Fruit fly (Drosophila melanogaster) whole organism, wandering third instar larva: ENCODE results near the gene dgt6.
A peak's percentile ranks its signal among the peaks of the same experiment; 100 is the strongest.

Experiments
- Abd-B ChIP-seq: fragments of >200 bp; optimal IDR thresholded peaks from 2 replicates; lab custom pipeline; 2017; ENCODE audit warnings: missing biosample characterization, missing genetic modification characterization
- CG32264 ChIP-seq: fragments of 200-800 bp; sonication (Bioruptor generic); optimal IDR thresholded peaks from 2 replicates; lab custom pipeline; 2016; ENCODE audit warnings: missing biosample characterization, missing genetic modification characterization
- CG9705 ChIP-seq: fragments of 200-800 bp; sonication (Bioruptor generic); optimal IDR thresholded peaks from 2 replicates; lab custom pipeline; 2018; ENCODE audit warnings: missing biosample characterization, mild to moderate bottlenecking, missing genetic modification characterization
- CrebA ChIP-seq: fragments of 200-800 bp; sonication (Bioruptor generic); optimal IDR thresholded peaks from 2 replicates; lab custom pipeline; 2016; ENCODE audit warnings: missing biosample characterization, mild to moderate bottlenecking, missing genetic modification characterization, borderline replicate concordance
- Dfd ChIP-seq: fragments of >200 bp; optimal IDR thresholded peaks from 2 replicates; lab custom pipeline; 2017; ENCODE audit warnings: missing biosample characterization, missing genetic modification characterization
- GATAd ChIP-seq: sonication (Bioruptor generic); optimal IDR thresholded peaks from 2 replicates; lab custom pipeline; 2016; ENCODE audit warnings: missing biosample characterization, missing genetic modification characterization
- HLH106 ChIP-seq: fragments of 200-800 bp; optimal IDR thresholded peaks from 3 replicates; lab custom pipeline; 2019; ENCODE audit warnings: missing biosample characterization, mild to moderate bottlenecking, missing genetic modification characterization, moderate library complexity
- Hr78 ChIP-seq: fragments of >200 bp; optimal IDR thresholded peaks from 2 replicates; lab custom pipeline; 2017; ENCODE audit warnings: missing biosample characterization, missing genetic modification characterization
- Hr83 ChIP-seq: fragments of 200-300 bp; sonication (Bioruptor generic); optimal IDR thresholded peaks from 2 replicates; lab custom pipeline; 2016; ENCODE audit warnings: missing biosample characterization, mild to moderate bottlenecking, missing genetic modification characterization, moderate library complexity; ENCODE audit not compliant: poor library complexity, severe bottlenecking
- Jra ChIP-seq: sonication (Bioruptor generic); optimal IDR thresholded peaks from 2 replicates; lab custom pipeline; 2016; ENCODE audit warnings: missing biosample characterization, missing genetic modification characterization
- Mio ChIP-seq: sonication (Bioruptor generic); optimal IDR thresholded peaks from 2 replicates; lab custom pipeline; 2016; ENCODE audit warnings: missing biosample characterization, missing genetic modification characterization
- Myc ChIP-seq: fragments of >200 bp; optimal IDR thresholded peaks from 2 replicates; lab custom pipeline; 2017
- N ChIP-seq: fragments of >200 bp; optimal IDR thresholded peaks from 2 replicates; lab custom pipeline; 2018; ENCODE audit warnings: missing biosample characterization, missing external identifiers, missing genetic modification characterization
- OdsH ChIP-seq: fragments of 200-800 bp; sonication (Bioruptor generic); optimal IDR thresholded peaks from 2 replicates; lab custom pipeline; 2016; ENCODE audit warnings: missing biosample characterization, mild to moderate bottlenecking, missing genetic modification characterization
- Rel ChIP-seq, 2 experiments: fragments of 200-800 bp; sonication (Bioruptor generic) in 1 of 2; optimal IDR thresholded peaks; 2 replicates in 1 of 2; 3 replicates in 1 of 2; lab custom pipeline; 2016 to 2019; ENCODE audit warnings: mild to moderate bottlenecking in 2 of 2, missing biosample characterization in 2 of 2, missing genetic modification characterization in 2 of 2, moderate library complexity in 1 of 2
- Sp1 ChIP-seq: fragments of 200-800 bp; sonication (Bioruptor generic); optimal IDR thresholded peaks from 3 replicates; lab custom pipeline; 2019; ENCODE audit warnings: missing biosample characterization, mild to moderate bottlenecking, missing genetic modification characterization, moderate library complexity
- Vsx2 ChIP-seq: fragments of 200-300, 225-300 bp; sonication (Bioruptor generic); optimal IDR thresholded peaks from 2 replicates; lab custom pipeline; 2018; ENCODE audit warnings: missing biosample characterization, missing genetic modification characterization; ENCODE audit not compliant: partially characterized antibody
- br ChIP-seq: fragments of 200-800 bp; sonication (Bioruptor generic); optimal IDR thresholded peaks from 2 replicates; lab custom pipeline; 2016; ENCODE audit warnings: missing biosample characterization, missing genetic modification characterization
- brk ChIP-seq: fragments of 200-800 bp; sonication (Bioruptor generic); optimal IDR thresholded peaks from 2 replicates; lab custom pipeline; 2016; ENCODE audit warnings: missing biosample characterization, mild to moderate bottlenecking, missing genetic modification characterization
- dl ChIP-seq, 2 experiments: fragments of 175-275, 200-275 bp in 1 of 2; fragments of 200-275 bp in 1 of 2; sonication (Bioruptor generic); optimal IDR thresholded peaks; lab custom pipeline; 2018; ENCODE audit warnings: mild to moderate bottlenecking in 2 of 2, missing biosample characterization in 2 of 2, missing genetic modification characterization in 2 of 2, moderate library complexity in 2 of 2; ENCODE audit not compliant: partially characterized antibody in 2 of 2, insufficient read depth in 1 of 2
- dmrt93B ChIP-seq: fragments of 200-800 bp; sonication (Bioruptor generic); optimal IDR thresholded peaks from 2 replicates; lab custom pipeline; 2018; ENCODE audit warnings: missing biosample characterization, mild to moderate bottlenecking, missing genetic modification characterization
- dsf ChIP-seq: sonication (Bioruptor generic); optimal IDR thresholded peaks from 2 replicates; lab custom pipeline; 2016; ENCODE audit warnings: missing biosample characterization, missing genetic modification characterization, borderline replicate concordance
- ey ChIP-seq: fragments of 200-800 bp; sonication (Bioruptor generic); optimal IDR thresholded peaks from 2 replicates; lab custom pipeline; 2016; ENCODE audit warnings: missing biosample characterization, missing genetic modification characterization
- foxo ChIP-seq, 2 experiments: fragments of 200-800 bp; sonication (Bioruptor generic); optimal IDR thresholded peaks; 2 replicates in 1 of 2; 3 replicates in 1 of 2; lab custom pipeline; 2016 to 2017; ENCODE audit warnings: missing biosample characterization in 2 of 2, missing genetic modification characterization in 2 of 2
- fru ChIP-seq: fragments of 200-800 bp; sonication (Bioruptor generic); optimal IDR thresholded peaks from 3 replicates; lab custom pipeline; 2016; ENCODE audit warnings: missing biosample characterization, mild to moderate bottlenecking, missing genetic modification characterization
- h ChIP-seq: fragments of 200-800 bp; sonication (Bioruptor generic); optimal IDR thresholded peaks from 3 replicates; lab custom pipeline; 2016; ENCODE audit warnings: missing biosample characterization, mild to moderate bottlenecking, missing genetic modification characterization
- jim ChIP-seq: fragments of 175-275, 200-325 bp; sonication (Bioruptor generic); optimal IDR thresholded peaks from 2 replicates; lab custom pipeline; 2016; ENCODE audit warnings: missing biosample characterization, mild to moderate bottlenecking, missing genetic modification characterization
- lola ChIP-seq: fragments of >200 bp; optimal IDR thresholded peaks from 2 replicates; lab custom pipeline; 2017; ENCODE audit warnings: missing biosample characterization, missing genetic modification characterization
- pan ChIP-seq: fragments of >200 bp; optimal IDR thresholded peaks from 2 replicates; lab custom pipeline; 2017
- psq ChIP-seq: fragments of 200-800 bp; sonication (Bioruptor generic); optimal IDR thresholded peaks from 3 replicates; lab custom pipeline; 2017; ENCODE audit warnings: missing biosample characterization, mild to moderate bottlenecking, missing genetic modification characterization, moderate library complexity
- sage ChIP-seq: fragments of 200-800 bp; sonication (Bioruptor generic); optimal IDR thresholded peaks from 2 replicates; lab custom pipeline; 2016; ENCODE audit warnings: missing biosample characterization, mild to moderate bottlenecking, missing genetic modification characterization
- tai ChIP-seq: sonication (Bioruptor generic); optimal IDR thresholded peaks from 2 replicates; lab custom pipeline; 2016; ENCODE audit warnings: missing biosample characterization, missing genetic modification characterization
- usp ChIP-seq: fragments of >200 bp; optimal IDR thresholded peaks from 2 replicates; lab custom pipeline; 2017; ENCODE audit warnings: missing biosample characterization, missing genetic modification characterization
- woc ChIP-seq: sonication (Bioruptor generic); optimal IDR thresholded peaks from 2 replicates; lab custom pipeline; 2016; ENCODE audit warnings: missing biosample characterization, mild to moderate bottlenecking, missing genetic modification characterization

The dgt6 gene

DNA sequence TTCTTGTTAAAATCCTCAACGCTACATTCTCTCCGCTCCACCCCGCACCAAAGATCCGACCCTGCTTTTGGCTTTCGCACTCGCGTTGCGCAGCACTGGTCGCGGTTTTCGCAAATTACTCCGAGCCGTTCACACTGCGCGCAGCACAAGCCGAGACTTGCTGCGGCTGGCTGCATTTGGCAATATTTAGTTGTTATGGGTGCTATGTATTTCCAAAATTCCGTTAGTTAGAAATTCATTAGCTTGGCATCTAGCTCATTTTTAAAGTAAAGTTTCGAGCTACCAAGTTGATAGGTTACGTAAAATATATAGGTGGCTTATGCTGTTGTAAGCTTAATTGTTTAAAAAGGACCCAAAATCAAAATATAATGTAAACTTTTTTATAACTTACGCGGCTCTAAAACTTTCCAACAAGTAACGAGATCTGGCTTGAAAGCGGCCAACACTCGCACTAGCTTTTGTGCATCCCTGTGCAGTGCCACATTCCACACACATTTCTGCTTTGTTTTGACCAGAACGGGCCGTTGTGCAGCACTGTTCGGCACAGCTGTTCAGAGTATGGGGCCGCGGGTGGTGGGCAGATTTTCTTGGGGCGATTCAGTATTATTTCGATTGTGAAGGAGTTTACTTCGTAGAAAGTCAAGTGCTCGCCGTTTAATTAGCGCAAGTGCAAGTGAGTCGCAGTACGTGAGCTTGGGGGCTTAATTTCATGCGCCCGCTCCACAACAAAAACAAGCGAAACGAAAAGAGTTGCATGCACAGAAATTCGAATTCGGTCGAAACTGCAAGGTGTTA lies 7.8 kb downstream of the dgt6 start, which contains the start of the genes yem and Ctl2 (continued):
- TF ChIP-seq br (peak; percentile 79), Hr78 (GFP tag; lab: Kevin White, UChicago) (no peak), ey (GFP tag; lab: Kevin White, UChicago) (peak; percentile 71), Vsx2 (no peak)

dm6 chr3R:29116167-29116725 lies 14.5 kb downstream of the dgt6 start, which contains the start of gene Atg14:
TSS of gene Atg14 (plus strand) at chr3R:29116391.
- TF ChIP-seq brk (no peak), lola (GFP tag; lab: Kevin White, UChicago) (no peak), fru (GFP tag; lab: Kevin White, UChicago) (peak; percentile 37), Jra (GFP tag; lab: Kevin White, UChicago) (no peak), Myc (lab: Kevin White, UChicago) (no peak), Rel (GFP tag; optimal IDR thresholded peaks at IDR 0.05; lab: Kevin White, UChicago) (no peak), Rel (tag; optimal IDR thresholded peaks at IDR 0.05; lab: Kevin White, UChicago) (no peak), dl (GFP tag; optimal IDR thresholded peaks at IDR 0.05; lab: Kevin White, UChicago; ENCODE audit: insufficient read depth in 1 of 2, partially characterized antibody in 2 of 2) (no peak), Sp1 (GFP tag; lab: Kevin White, UChicago) (no peak), Abd-B (GFP tag; lab: Kevin White, UChicago) (no peak), GATAd (GFP tag; lab: Kevin White, UChicago) (no peak), HLH106 (tag; lab: Kevin White, UChicago) (no peak), woc (GFP tag; lab: Kevin White, UChicago) (no peak), Vsx2 (no peak), psq (no peak), Hr83 (GFP tag; lab: Kevin White, UChicago) (peak; percentile 1), CG9705 (GFP tag; lab: Kevin White, UChicago) (no peak), sage (GFP tag; lab: Kevin White, UChicago) (no peak), Mio (GFP tag; lab: Kevin White, UChicago) (no peak), CG32264 (no peak), br (peak; percentile 9), h (GFP tag; lab: Kevin White, UChicago) (peak; percentile 27), dmrt93B (GFP tag; lab: Kevin White, UChicago) (no peak), N (GFP tag; lab: Kevin White, UChicago) (no peak), foxo (GFP tag; optimal IDR thresholded peaks at IDR 0.05; lab: Kevin White, UChicago) (peak in 1 of 2 experiments; percentile 21), Hr78 (GFP tag; lab: Kevin White, UChicago) (no peak), CrebA (no peak), dsf (GFP tag; lab: Kevin White, UChicago) (no peak), jim (GFP tag; lab: Kevin White, UChicago) (no peak)

dm6 chr3R:29113392-29113791 lies 17.4 kb downstream of the dgt6 start:
- TF ChIP-seq CG32264 (no peak), tai (GFP tag; lab: Kevin White, UChicago) (no peak), Abd-B (GFP tag; lab: Kevin White, UChicago) (no peak), dsf (GFP tag; lab: Kevin White, UChicago) (no peak), Sp1 (GFP tag; lab: Kevin White, UChicago) (no peak), jim (GFP tag; lab: Kevin White, UChicago) (no peak), Dfd (GFP tag; lab: Kevin White, UChicago) (no peak), brk (no peak), dl (GFP tag; optimal IDR thresholded peaks at IDR 0.05; lab: Kevin White, UChicago; ENCODE audit: insufficient read depth in 1 of 2, partially characterized antibody in 2 of 2) (no peak), Jra (GFP tag; lab: Kevin White, UChicago) (no peak), woc (GFP tag; lab: Kevin White, UChicago) (no peak), CG9705 (GFP tag; lab: Kevin White, UChicago) (no peak), OdsH (no peak), lola (GFP tag; lab: Kevin White, UChicago) (no peak), usp (GFP tag; lab: Kevin White, UChicago) (no peak), Hr78 (GFP tag; lab: Kevin White, UChicago) (no peak), pan (no peak)
